Worm (Caenorhabditis elegans): ENCODE measurements around the gene Y57G11C.36.

The Y57G11C.36 gene

ce11 chrIV:14790579-14790978 is 17.0 kb upstream of the Y57G11C.36 start (continued):
- TF ChIP-seq egrh-3 (GFP tag; IDR thresholded peaks at IDR 0.05) (no peak), C06A6.2 (GFP tag; conservative IDR thresholded peaks at IDR 0.05) (no peak), snpc-3.4 (tag; optimal IDR thresholded peaks at IDR 0.05) (no peak), zim-3 (tag; optimal IDR thresholded peaks at IDR 0.05) (no peak), lir-1 (GFP tag; conservative IDR thresholded peaks at IDR 0.05) (no peak), lsy-27 (tag; optimal IDR thresholded peaks at IDR 0.05; ENCODE audit: borderline replicate concordance, insufficient read depth) (no peak), madf-10 (tag; optimal IDR thresholded peaks at IDR 0.05) (no peak), F57C9.4 (tag; optimal IDR thresholded peaks at IDR 0.05) (no peak), aptf-2 (GFP tag; conservative IDR thresholded peaks at IDR 0.05) (no peak), snpc-1.3 (tag; optimal IDR thresholded peaks at IDR 0.05; ENCODE audit: insufficient read depth) (peak; percentile 61), ets-4 (GFP tag; optimal IDR thresholded peaks at IDR 0.05) (no peak), snpc-1.1 (tag; optimal IDR thresholded peaks at IDR 0.05; ENCODE audit: insufficient read depth) (peak; percentile 31), sdz-38 (tag; optimal IDR thresholded peaks at IDR 0.05) (no peak), attf-6 (GFP tag; IDR thresholded peaks at IDR 0.05) (peak; percentile 95), F37B4.10 (GFP tag; IDR thresholded peaks at IDR 0.05) (no peak), madf-6 (GFP tag; IDR thresholded peaks at IDR 0.05) (no peak), die-1 (tag; optimal IDR thresholded peaks at IDR 0.05) (peak; percentile 35)

- TF ChIP-seq ztf-18 (tag; optimal IDR thresholded peaks at IDR 0.05) (no peak), mel-28 (tag; optimal IDR thresholded peaks at IDR 0.05; ENCODE audit: borderline replicate concordance) (no peak), sptf-2 (GFP tag; optimal IDR thresholded peaks at IDR 0.05) (no peak), tbx-9 (tag; optimal IDR thresholded peaks at IDR 0.05; ENCODE audit: borderline replicate concordance) (no peak), rcor-1 (GFP tag; IDR thresholded peaks at IDR 0.05) (no peak), ztf-28 (GFP tag; IDR thresholded peaks at IDR 0.05) (no peak), ztf-3 (GFP tag; optimal IDR thresholded peaks at IDR 0.05) (no peak), lir-1 (GFP tag; conservative IDR thresholded peaks at IDR 0.05) (no peak), madf-10 (tag; optimal IDR thresholded peaks at IDR 0.05) (no peak), F33H1.4 (GFP tag; IDR thresholded peaks at IDR 0.05) (peak; percentile 38; the same call in 1 of the 2 replicates), ceh-40 (GFP tag; IDR thresholded peaks at IDR 0.05) (no peak), F23B12.7 (tag; optimal IDR thresholded peaks at IDR 0.05; ENCODE audit: insufficient read depth) (no peak), tlf-1 (GFP tag; optimal IDR thresholded peaks at IDR 0.05) (no peak), F49E8.2 (tag; optimal IDR thresholded peaks at IDR 0.05; ENCODE audit: insufficient read depth) (no peak), attf-6 (GFP tag; IDR thresholded peaks at IDR 0.05) (0 out of 2 replicates have a peak, but pooled peaks have one; percentile 14), attf-3 (GFP tag; conservative IDR thresholded peaks at IDR 0.05) (no peak), F10E7.11 (tag; optimal IDR thresholded peaks at IDR 0.05) (no peak), sdz-38 (tag; optimal IDR thresholded peaks at IDR 0.05) (no peak), hlh-12 (tag; optimal IDR thresholded peaks at IDR 0.05) (no peak), B0035.1 (tag; optimal IDR thresholded peaks at IDR 0.05) (no peak), egl-44 (GFP tag; IDR thresholded peaks at IDR 0.05) (no peak), nfya-2 (GFP tag; IDR thresholded peaks at IDR 0.05) (no peak), nfya-1 (tag; optimal IDR thresholded peaks at IDR 0.05; ENCODE audit: borderline replicate concordance, insufficient read depth) (no peak), bed-1 (GFP tag; IDR thresholded peaks at IDR 0.05) (no peak), nhr-27 (tag; optimal IDR thresholded peaks at IDR 0.05) (no peak), rpc-1 (optimal IDR thresholded peaks at IDR 0.05) (no peak), rpc-1 (tag; optimal IDR thresholded peaks at IDR 0.05) (no peak), ceh-27 (GFP tag; optimal IDR thresholded peaks at IDR 0.05) (no peak), tbp1 (GFP tag; optimal IDR thresholded peaks at IDR 0.05) (no peak), lsl-1 (GFP tag; optimal IDR thresholded peaks at IDR 0.05) (peak; percentile 76), ztf-6 (GFP tag; IDR thresholded peaks at IDR 0.05) (no peak), rec-8 (tag; optimal IDR thresholded peaks at IDR 0.05) (no peak)
Measured at ce11 chrIV:14786374-14787136, 13.0 kb upstream of the Y57G11C.36 start, which contains the start of gene melo-1. Gene melo-1, plus strand, starts transcription at chrIV:14787031.
